Fruit fly (Drosophila melanogaster) whole organism, embryonic: ENCODE data around the gene PK2-R2.
A peak's percentile ranks its signal among the peaks of the same experiment; 100 is the strongest.

ENCODE experiments used
- CG10543 ChIP-seq: fragments of 200-800 bp; sonication (Bioruptor generic); optimal IDR thresholded peaks from 3 replicates; lab custom pipeline; 2017; ENCODE audit warnings: missing biosample characterization, mild to moderate bottlenecking, missing genetic modification characterization, moderate library complexity
- CG11456 ChIP-seq: fragments of 200-800 bp; sonication (Bioruptor generic); IDR thresholded peaks from 3 replicates; pipeline ENCODE4 v1.3.6; 2022; ENCODE audit warnings: missing biosample characterization, missing genetic modification characterization
- CG12659 ChIP-seq: fragments of 200-800 bp; sonication (Bioruptor generic); optimal IDR thresholded peaks from 3 replicates; lab custom pipeline; 2017; ENCODE audit warnings: mild to moderate bottlenecking, missing biosample characterization, missing genetic modification reagents, missing genetic modification characterization
- CG13894 ChIP-seq: fragments of 200-800 bp; sonication (Bioruptor generic); optimal IDR thresholded peaks from 3 replicates; lab custom pipeline; 2018; ENCODE audit warnings: missing biosample characterization, mild to moderate bottlenecking, missing genetic modification characterization, moderate library complexity
- CG14710 ChIP-seq: fragments of 200-800 bp; sonication (Bioruptor generic); optimal IDR thresholded peaks from 3 replicates; lab custom pipeline; 2019; ENCODE audit warnings: missing biosample characterization, mild to moderate bottlenecking, missing genetic modification characterization, moderate library complexity
- CG1792 ChIP-seq: fragments of 200-800 bp; sonication (Bioruptor generic); optimal IDR thresholded peaks from 2 replicates; lab custom pipeline; 2016; ENCODE audit warnings: missing biosample characterization, missing genetic modification characterization
- CG18476 ChIP-seq: fragments of 200-800 bp; sonication (Bioruptor generic); optimal IDR thresholded peaks from 2 replicates; lab custom pipeline; 2016; ENCODE audit warnings: missing biosample characterization, mild to moderate bottlenecking, missing genetic modification characterization
- CG2120 ChIP-seq: fragments of 200-800 bp; sonication (Bioruptor generic); optimal IDR thresholded peaks from 3 replicates; lab custom pipeline; 2016; ENCODE audit warnings: missing biosample characterization, missing genetic modification characterization
- CG3065 ChIP-seq: fragments of 200-800 bp; sonication (Bioruptor generic); optimal IDR thresholded peaks from 2 replicates; lab custom pipeline; 2016; ENCODE audit warnings: missing biosample characterization, missing genetic modification characterization
- CG33557 ChIP-seq: fragments of 200-800 bp; sonication (Bioruptor generic); optimal IDR thresholded peaks from 2 replicates; lab custom pipeline; 2019; ENCODE audit warnings: missing biosample characterization, mild to moderate bottlenecking, missing genetic modification characterization, moderate library complexity
- CG3847 ChIP-seq: fragments of 200-800 bp; sonication (Bioruptor generic); IDR thresholded peaks from 2 replicates; pipeline ENCODE4 v1.3.6; 2022; ENCODE audit warnings: missing biosample characterization, missing genetic modification characterization
- CG3995 ChIP-seq: fragments of 200-800 bp; sonication (Bioruptor generic); optimal IDR thresholded peaks from 3 replicates; lab custom pipeline; 2016; ENCODE audit warnings: missing biosample characterization, missing genetic modification characterization
- CG6683 ChIP-seq: fragments of 200-800 bp; sonication (Bioruptor generic); optimal IDR thresholded peaks from 2 replicates; lab custom pipeline; 2017; ENCODE audit warnings: missing biosample characterization, mild to moderate bottlenecking, missing genetic modification characterization, missing genetic modification reagents
- CG7556 ChIP-seq: fragments of 200-800 bp; sonication (Bioruptor generic); optimal IDR thresholded peaks from 2 replicates; lab custom pipeline; 2017; ENCODE audit warnings: missing biosample characterization, mild to moderate bottlenecking, missing genetic modification characterization
- CG7928 ChIP-seq: fragments of 200-800 bp; sonication (Bioruptor generic); optimal IDR thresholded peaks from 2 replicates; lab custom pipeline; 2017; ENCODE audit warnings: missing biosample characterization, mild to moderate bottlenecking, missing genetic modification characterization
- CG8290 ChIP-seq, 3 experiments: fragments of 200-800 bp; sonication (Bioruptor generic); optimal IDR thresholded peaks; 2 replicates each; lab custom pipeline; 2016 to 2019; ENCODE audit warnings: missing biosample characterization in 3 of 3, missing genetic modification characterization in 3 of 3, mild to moderate bottlenecking in 2 of 3, moderate library complexity in 1 of 3
- CG9797 ChIP-seq: fragments of 200-800 bp; sonication (Bioruptor generic); optimal IDR thresholded peaks from 3 replicates; lab custom pipeline; 2018; ENCODE audit warnings: missing biosample characterization, mild to moderate bottlenecking, missing genetic modification characterization
- CG9817 ChIP-seq: fragments of 200-800 bp; sonication (Bioruptor generic); optimal IDR thresholded peaks from 2 replicates; lab custom pipeline; 2018; ENCODE audit warnings: missing biosample characterization, mild to moderate bottlenecking, missing genetic modification characterization, moderate library complexity
- CG9932 ChIP-seq: fragments of 200-800 bp; sonication (Bioruptor generic); IDR thresholded peaks from 2 replicates; pipeline ENCODE4 v1.3.6; 2022; ENCODE audit warnings: missing biosample characterization, missing genetic modification characterization
- CHES-1-like ChIP-seq: fragments of 200-800 bp; sonication (Bioruptor generic); optimal IDR thresholded peaks from 2 replicates; lab custom pipeline; 2016; ENCODE audit warnings: missing biosample characterization, missing genetic modification characterization
- CoRest ChIP-seq: fragments of 200-800 bp; sonication (Bioruptor generic); optimal IDR thresholded peaks from 3 replicates; lab custom pipeline; 2018; ENCODE audit warnings: missing biosample characterization, mild to moderate bottlenecking, missing genetic modification characterization, moderate library complexity
- CrebB ChIP-seq: fragments of 200-800 bp; sonication (Bioruptor generic); optimal IDR thresholded peaks from 3 replicates; lab custom pipeline; 2018; ENCODE audit warnings: missing biosample characterization, mild to moderate bottlenecking, missing genetic modification characterization
- Ets65A ChIP-seq: fragments of 200-800 bp; sonication (Bioruptor generic); peaks from one replicate; lab custom pipeline; 2016; ENCODE audit warnings: missing biosample characterization, missing genetic modification characterization
- Fer1 ChIP-seq: fragments of 200-800 bp; sonication (Bioruptor generic); optimal IDR thresholded peaks from 2 replicates; lab custom pipeline; 2017; ENCODE audit warnings: missing biosample characterization, mild to moderate bottlenecking, missing genetic modification characterization
- Hr39 ChIP-seq: fragments of >200 bp; optimal IDR thresholded peaks from 2 replicates; lab custom pipeline; 2017
- MESR4 ChIP-seq: fragments of 200-800 bp; sonication (Bioruptor generic); optimal IDR thresholded peaks from 2 replicates; lab custom pipeline; 2018; ENCODE audit warnings: missing biosample characterization, mild to moderate bottlenecking, missing genetic modification characterization, moderate library complexity
- Max ChIP-seq: fragments of 200-800 bp; sonication (Bioruptor generic); optimal IDR thresholded peaks from 2 replicates; lab custom pipeline; 2016; ENCODE audit warnings: missing biosample characterization, mild to moderate bottlenecking, missing genetic modification characterization
- Myb ChIP-seq: fragments of 200-800 bp; sonication (Bioruptor generic); optimal IDR thresholded peaks from 2 replicates; lab custom pipeline; 2016; ENCODE audit warnings: missing biosample characterization, missing genetic modification characterization
- Neu2 ChIP-seq: fragments of 200-800 bp; sonication (Bioruptor generic); optimal IDR thresholded peaks from 3 replicates; lab custom pipeline; 2016; ENCODE audit warnings: missing biosample characterization, missing genetic modification characterization, borderline replicate concordance
- Optix ChIP-seq: fragments of 200-800 bp; sonication (Bioruptor generic); IDR thresholded peaks from 3 replicates; pipeline ENCODE4 v1.3.6; 2022; ENCODE audit warnings: missing biosample characterization, missing genetic modification characterization
- Sox100B ChIP-seq: fragments of 200-800 bp; sonication (Bioruptor generic); optimal IDR thresholded peaks from 3 replicates; lab custom pipeline; 2018; ENCODE audit warnings: missing biosample characterization, mild to moderate bottlenecking, missing genetic modification characterization
- Stat92E ChIP-seq, 3 experiments: fragments of >200 bp in 2 of 3; fragments of 200-800 bp in 1 of 3; sonication (Bioruptor generic) in 1 of 3; optimal IDR thresholded peaks; 2 replicates each; lab custom pipeline; 2017 to 2019; ENCODE audit warnings: missing biosample characterization in 3 of 3, missing genetic modification characterization in 3 of 3, mild to moderate bottlenecking in 1 of 3, moderate library complexity in 1 of 3
- Xbp1 ChIP-seq: fragments of 200-800 bp; sonication (Bioruptor generic); optimal IDR thresholded peaks from 3 replicates; lab custom pipeline; 2016; ENCODE audit warnings: missing biosample characterization, mild to moderate bottlenecking, missing genetic modification characterization
- crc ChIP-seq: fragments of 200-800 bp; sonication (Bioruptor generic); optimal IDR thresholded peaks from 2 replicates; lab custom pipeline; 2016; ENCODE audit warnings: missing biosample characterization, missing genetic modification characterization
- ems ChIP-seq: fragments of 200-800 bp; sonication (Bioruptor generic); optimal IDR thresholded peaks from 3 replicates; lab custom pipeline; 2016; ENCODE audit warnings: missing biosample characterization, missing genetic modification characterization
- gce ChIP-seq: fragments of 200-800 bp; sonication (Bioruptor generic); IDR thresholded peaks from 3 replicates; pipeline ENCODE4 v1.3.6; 2022; ENCODE audit warnings: missing biosample characterization, missing genetic modification characterization
- gsb ChIP-seq: fragments of 200-800 bp; sonication (Bioruptor generic); IDR thresholded peaks from 2 replicates; pipeline ENCODE4 v1.3.6; 2022; ENCODE audit warnings: missing biosample characterization, missing genetic modification characterization
- klu ChIP-seq: fragments of 200-800 bp; sonication (Bioruptor generic); IDR thresholded peaks from 2 replicates; pipeline ENCODE4 v1.3.6; 2022; ENCODE audit warnings: missing biosample characterization, missing genetic modification characterization
- lilli ChIP-seq: fragments of 200-800 bp; sonication (Bioruptor generic); optimal IDR thresholded peaks from 3 replicates; lab custom pipeline; 2016; ENCODE audit warnings: missing biosample characterization, missing genetic modification characterization
- nau ChIP-seq: fragments of 200-800 bp; sonication (Bioruptor generic); optimal IDR thresholded peaks from 3 replicates; lab custom pipeline; 2017; ENCODE audit warnings: missing biosample characterization, mild to moderate bottlenecking, missing genetic modification characterization, missing genetic modification reagents
- nerfin-2 ChIP-seq: fragments of 200-800 bp; sonication (Bioruptor generic); IDR thresholded peaks from 2 replicates; pipeline ENCODE4 v1.3.6; 2022; ENCODE audit warnings: missing biosample characterization, missing genetic modification characterization; ENCODE audit not compliant: partially characterized antibody
- phol ChIP-seq: fragments of 200-800 bp; sonication (Bioruptor generic); optimal IDR thresholded peaks from 3 replicates; lab custom pipeline; 2018; ENCODE audit warnings: missing biosample characterization, mild to moderate bottlenecking, missing genetic modification characterization, moderate library complexity
- ranshi ChIP-seq: fragments of 200-800 bp; sonication (Bioruptor generic); IDR thresholded peaks from 2 replicates; pipeline ENCODE4 v1.3.6; 2022; ENCODE audit warnings: missing biosample characterization, missing genetic modification characterization
- row ChIP-seq: fragments of 200-800 bp; sonication (Bioruptor generic); IDR thresholded peaks from 3 replicates; pipeline ENCODE4 v1.3.6; 2022; ENCODE audit warnings: missing biosample characterization, missing genetic modification characterization
- sc ChIP-seq, 3 experiments: fragments of >200 bp in 2 of 3; fragments of 200-800 bp in 1 of 3; sonication (Bioruptor generic) in 1 of 3; optimal IDR thresholded peaks; 2 replicates in 2 of 3; 3 replicates in 1 of 3; lab custom pipeline; 2017; ENCODE audit warnings: mild to moderate bottlenecking in 1 of 3, missing biosample characterization in 1 of 3, missing genetic modification characterization in 1 of 3, missing genetic modification reagents in 1 of 3
- slbo ChIP-seq: fragments of 200-800 bp; sonication (Bioruptor generic); IDR thresholded peaks from 2 replicates; pipeline ENCODE4 v1.3.6; 2022; ENCODE audit warnings: missing biosample characterization, missing genetic modification characterization
- slou ChIP-seq: fragments of 200-800 bp; sonication (Bioruptor generic); optimal IDR thresholded peaks from 3 replicates; lab custom pipeline; 2016; ENCODE audit warnings: missing biosample characterization, missing genetic modification characterization
- slp2 ChIP-seq: fragments of 200-800 bp; sonication (Bioruptor generic); optimal IDR thresholded peaks from 2 replicates; lab custom pipeline; 2016; ENCODE audit warnings: missing biosample characterization, missing genetic modification characterization

Gene PK2-R2

DNA sequence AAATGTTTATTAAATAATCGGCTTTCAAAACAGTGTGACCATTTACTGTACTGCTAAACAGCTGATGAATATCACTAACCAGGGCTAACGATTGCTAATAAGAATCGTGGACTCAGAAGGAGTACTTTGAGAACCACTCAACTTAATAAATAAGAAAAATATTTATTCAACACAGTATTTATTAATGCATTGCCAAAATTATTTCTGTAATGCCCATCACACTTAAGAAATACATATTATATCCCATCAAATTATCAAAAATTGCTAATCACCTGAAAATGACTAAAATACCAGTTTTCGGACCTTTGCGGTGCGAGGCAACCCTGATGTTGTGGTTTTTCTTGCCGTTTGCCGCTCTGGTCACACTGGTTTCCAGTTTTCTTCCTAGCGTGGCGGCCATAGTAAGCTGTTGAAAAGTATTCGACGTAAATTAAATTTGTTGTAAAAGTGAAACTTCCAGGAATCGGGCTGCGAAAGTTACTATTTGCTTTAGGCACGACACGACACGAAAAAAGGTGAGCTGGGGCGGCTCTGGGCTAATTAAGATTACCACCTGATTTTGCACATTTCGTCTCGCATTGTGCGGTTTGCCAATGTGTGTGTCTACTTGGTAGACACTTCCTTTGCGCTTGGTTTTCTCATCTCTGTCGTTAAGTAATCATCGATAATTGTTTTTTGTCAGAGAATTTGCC lies 47.9 kb upstream of the PK2-R2 start, which contains the start of the genes mRpS21 and Droj2 (continued):
- TF ChIP-seq ranshi (peak; percentile 37; the same call in 1 of the 2 replicates), CG18476 (GFP tag; lab: Kevin White, UChicago) (peak; percentile 16), Ets65A (GFP tag; lab: Kevin White, UChicago) (peak; percentile 93), row (peak; percentile 88), CG1792 (GFP tag; lab: Kevin White, UChicago) (no peak), CG14710 (tag; lab: Kevin White, UChicago) (peak; percentile 87), crc (GFP tag; lab: Kevin White, UChicago) (peak; percentile 6), Hr39 (lab: Kevin White, UChicago) (no peak), Stat92E (GFP tag; optimal IDR thresholded peaks at IDR 0.05; lab: Kevin White, UChicago) (peak in 1 of 3 experiments; percentile 63), CG7928 (GFP tag; lab: Kevin White, UChicago) (peak; percentile 89), gsb (no peak), CG33557 (GFP tag; lab: Kevin White, UChicago) (peak; percentile 44), Sox100B (GFP tag; lab: Kevin White, UChicago) (no peak), klu (peak; percentile 35; the same call in 1 of the 2 replicates), CG2120 (peak; percentile 83), Myb (GFP tag; lab: Kevin White, UChicago) (peak; percentile 48), Neu2 (GFP tag; lab: Kevin White, UChicago) (no peak), CG9797 (peak; percentile 97), Xbp1 (GFP tag; lab: Kevin White, UChicago) (peak; percentile 61), CG7556 (peak; percentile 22), CG13894 (tag; lab: Kevin White, UChicago) (peak; percentile 59), CG3995 (GFP tag; lab: Kevin White, UChicago) (peak; percentile 74), gce (GFP tag; lab: Robert Waterston, UW) (no peak), CG9932 (GFP tag; lab: Robert Waterston, UW) (peak; percentile 77), lilli (GFP tag; lab: Kevin White, UChicago) (peak; percentile 77), Max (peak; percentile 25), MESR4 (GFP tag; lab: Kevin White, UChicago) (peak; percentile 74), CG6683 (no peak), Fer1 (GFP tag; lab: Kevin White, UChicago) (peak; percentile 45), slbo (peak; percentile 76), CHES-1-like (GFP tag; lab: Kevin White, UChicago) (peak; percentile 6), phol (tag; lab: Kevin White, UChicago) (peak; percentile 84), CG9817 (tag; lab: Kevin White, UChicago) (peak; percentile 75), slou (GFP tag; lab: Kevin White, UChicago) (peak; percentile 24), CG10543 (GFP tag; lab: Kevin White, UChicago) (peak; percentile 81), CG8290 (GFP tag; optimal IDR thresholded peaks at IDR 0.05; lab: Kevin White, UChicago) (peak; percentile 28), CG8290 (tag; optimal IDR thresholded peaks at IDR 0.05; lab: Kevin White, UChicago) (peak in 1 of 2 experiments; percentile 17), sc (optimal IDR thresholded peaks at IDR 0.05; lab: Kevin White, UChicago) (no peak), sc (GFP tag; optimal IDR thresholded peaks at IDR 0.05; lab: Kevin White, UChicago) (no peak), CG11456 (GFP tag; lab: Robert Waterston, UW) (0 out of 3 replicates have a peak, but pooled peaks have one; percentile 32), CG12659 (peak; percentile 85), CrebB (tag; lab: Kevin White, UChicago) (peak; percentile 17), CG3065 (GFP tag; lab: Kevin White, UChicago) (no peak), nerfin-2 (no peak), nau (GFP tag; lab: Kevin White, UChicago) (no peak), Optix (GFP tag; lab: Robert Waterston, UW) (no peak), CG3847 (GFP tag; lab: Robert Waterston, UW) (peak; percentile 81), CoRest (tag; lab: Kevin White, UChicago) (peak; percentile 82), ems (GFP tag; lab: Kevin White, UChicago) (peak; percentile 15), slp2 (GFP tag; lab: Kevin White, UChicago) (peak; percentile 26)
